Worm (Caenorhabditis elegans) whole organism, L1 larva: ENCODE data around the gene C54F6.17.
A peak's percentile ranks its signal among the peaks of the same experiment; 100 is the strongest.

Source experiments
- C16A3.4 ChIP-seq: fragments of 150-350 bp; optimal IDR thresholded peaks from 2 replicates; lab custom pipeline; 2014; ENCODE audit warnings: missing biosample characterization, missing genetic modification characterization
- C34B4.2 ChIP-seq: sonication (generic microtip); optimal IDR thresholded peaks from 2 replicates; lab custom pipeline; 2017; ENCODE audit warnings: mild to moderate bottlenecking, missing genetic modification characterization, missing compliant biosample characterization
- ama-1 ChIP-seq: fragments of 150-350 bp; optimal IDR thresholded peaks from 2 replicates; lab custom pipeline; 2014
- blmp-1 ChIP-seq: fragments of 150-350 bp; optimal IDR thresholded peaks from 2 replicates; lab custom pipeline; 2014; ENCODE audit warnings: missing biosample characterization, missing genetic modification characterization
- ceh-63 ChIP-seq: fragments of 200-800 bp; sonication (Bioruptor generic); optimal IDR thresholded peaks from 2 replicates; lab custom pipeline; 2018; ENCODE audit warnings: mild to moderate bottlenecking, missing genetic modification characterization, missing compliant biosample characterization
- ceh-8 ChIP-seq: fragments of 200-800 bp; sonication (Bioruptor generic); optimal IDR thresholded peaks from 2 replicates; lab custom pipeline; 2018; ENCODE audit warnings: mild to moderate bottlenecking, missing genetic modification characterization, moderate library complexity, missing compliant biosample characterization
- ceh-82 ChIP-seq, 3 experiments: fragments of 150-350 bp in 1 of 3; sonication (generic microtip) in 2 of 3; optimal IDR thresholded peaks; 2 replicates each; lab custom pipeline; 2014 to 2017; ENCODE audit warnings: missing biosample characterization in 3 of 3, missing genetic modification characterization in 3 of 3
- ces-1 ChIP-seq: fragments of 150-350 bp; optimal IDR thresholded peaks from 2 replicates; lab custom pipeline; 2014; ENCODE audit warnings: missing biosample characterization, missing genetic modification reagents, missing genetic modification characterization
- efl-1 ChIP-seq, 4 experiments: fragments of 150-350 bp; optimal IDR thresholded peaks in 3 of 4; peaks in 1 of 4; 1 replicate in 1 of 4; 2 replicates in 3 of 4; lab custom pipeline; 2014; ENCODE audit warnings: missing biosample characterization in 2 of 4, missing genetic modification characterization in 2 of 4, missing genetic modification reagents in 2 of 4
- elt-3 ChIP-seq, 6 experiments: fragments of 150-350 bp in 1 of 6; sonication (generic microtip); optimal IDR thresholded peaks; 2 replicates each; lab custom pipeline; 2017 to 2018; ENCODE audit warnings: missing biosample characterization in 6 of 6, missing genetic modification characterization in 6 of 6, inconsistent platforms in 1 of 6
- grh-1 ChIP-seq: fragments of 200-800 bp; sonication (Bioruptor generic); IDR thresholded peaks from 2 replicates; pipeline ENCODE4 v1.3.6; 2022; ENCODE audit warnings: missing genetic modification reagents, missing genetic modification characterization, missing compliant biosample characterization
- hlh-4 ChIP-seq: sonication (generic microtip); optimal IDR thresholded peaks from 2 replicates; lab custom pipeline; 2016; ENCODE audit warnings: mild to moderate bottlenecking, missing genetic modification characterization, missing compliant biosample characterization
- hpl-2 ChIP-seq: fragments of 150-350 bp; optimal IDR thresholded peaks from 2 replicates; lab custom pipeline; 2014; ENCODE audit warnings: missing biosample characterization, missing genetic modification reagents, missing genetic modification characterization
- irx-1 ChIP-seq: sonication (generic microtip); optimal IDR thresholded peaks from 2 replicates; lab custom pipeline; 2016; ENCODE audit warnings: missing genetic modification characterization, missing compliant biosample characterization
- isw-1 ChIP-seq: fragments of 200-800 bp; sonication (Bioruptor generic); IDR thresholded peaks from 2 replicates; pipeline ENCODE4 v1.3.6; 2022; ENCODE audit warnings: missing genetic modification characterization, missing compliant biosample characterization
- lin-15B ChIP-seq: fragments of 150-350 bp; sonication (generic microtip); optimal IDR thresholded peaks from 3 replicates; lab custom pipeline; 2014; ENCODE audit warnings: missing biosample characterization, missing genetic modification characterization
- mdl-1 ChIP-seq, 2 experiments: fragments of 150-350 bp; optimal IDR thresholded peaks; 2 replicates each; lab custom pipeline; 2014 to 2017; ENCODE audit warnings: missing biosample characterization in 2 of 2, missing genetic modification characterization in 2 of 2, inconsistent platforms in 1 of 2
- mef-2 ChIP-seq: fragments of 150-350 bp; optimal IDR thresholded peaks from 2 replicates; lab custom pipeline; 2014; ENCODE audit warnings: missing biosample characterization, missing genetic modification characterization
- nhr-11 ChIP-seq: fragments of 150-350 bp; optimal IDR thresholded peaks from 2 replicates; lab custom pipeline; 2014; ENCODE audit warnings: missing biosample characterization, missing genetic modification characterization
- nhr-12 ChIP-seq: sonication (generic microtip); optimal IDR thresholded peaks from 2 replicates; lab custom pipeline; 2017; ENCODE audit warnings: missing biosample characterization, missing genetic modification characterization
- nhr-19 ChIP-seq: fragments of 200-800 bp; sonication (Bioruptor generic); conservative IDR thresholded peaks from 2 replicates; pipeline ENCODE4 v1.3.6; 2022; ENCODE audit warnings: missing genetic modification characterization, missing compliant biosample characterization
- nhr-237 ChIP-seq: fragments of 150-350 bp; optimal IDR thresholded peaks from 2 replicates; lab custom pipeline; 2014; ENCODE audit warnings: missing biosample characterization, missing genetic modification characterization
- nhr-28 ChIP-seq: fragments of 150-350 bp; optimal IDR thresholded peaks from 2 replicates; lab custom pipeline; 2014; ENCODE audit warnings: missing biosample characterization, missing genetic modification characterization
- nhr-71 ChIP-seq: sonication (generic microtip); optimal IDR thresholded peaks from 2 replicates; lab custom pipeline; 2016; ENCODE audit warnings: mild to moderate bottlenecking, missing genetic modification characterization, moderate library complexity, missing compliant biosample characterization
- nhr-76 ChIP-seq: sonication (generic microtip); optimal IDR thresholded peaks from 2 replicates; lab custom pipeline; 2017; ENCODE audit warnings: missing biosample characterization, missing genetic modification characterization
- nhr-85 ChIP-seq: sonication (generic microtip); peaks from one replicate; lab custom pipeline; 2016; ENCODE audit warnings: missing genetic modification characterization, inconsistent platforms, missing compliant biosample characterization
- nhr-90 ChIP-seq: sonication (generic microtip); optimal IDR thresholded peaks from 2 replicates; lab custom pipeline; 2016; ENCODE audit warnings: mild to moderate bottlenecking, missing genetic modification characterization, missing compliant biosample characterization; ENCODE audit not compliant: poor library complexity
- pax-3 ChIP-seq: fragments of 200-800 bp; sonication (Bioruptor generic); optimal IDR thresholded peaks from 2 replicates; lab custom pipeline; 2018; ENCODE audit warnings: mild to moderate bottlenecking, missing genetic modification characterization, moderate library complexity, missing compliant biosample characterization
- skn-1 ChIP-seq: fragments of 150-350 bp; optimal IDR thresholded peaks from 2 replicates; lab custom pipeline; 2014; ENCODE audit warnings: missing biosample characterization, missing genetic modification characterization
- sox-4 ChIP-seq: sonication (generic microtip); optimal IDR thresholded peaks from 2 replicates; lab custom pipeline; 2016; ENCODE audit warnings: missing genetic modification characterization, missing compliant biosample characterization
- swsn-7 ChIP-seq: sonication (generic microtip); optimal IDR thresholded peaks from 2 replicates; lab custom pipeline; 2016; ENCODE audit warnings: missing genetic modification characterization, missing compliant biosample characterization
- unc-130 ChIP-seq: fragments of 150-350 bp; optimal IDR thresholded peaks from 2 replicates; lab custom pipeline; 2017; ENCODE audit warnings: missing biosample characterization, missing genetic modification characterization, inconsistent platforms
- unc-86 ChIP-seq: sonication (generic microtip); optimal IDR thresholded peaks from 2 replicates; lab custom pipeline; 2016; ENCODE audit warnings: missing genetic modification characterization, missing compliant biosample characterization
- unc-98 ChIP-seq: fragments of 200-800 bp; sonication (Bioruptor generic); IDR thresholded peaks from 2 replicates; pipeline ENCODE4 v1.3.6; 2022; ENCODE audit warnings: missing genetic modification characterization, missing compliant biosample characterization
- xbp-1 ChIP-seq: sonication (generic microtip); optimal IDR thresholded peaks from 2 replicates; lab custom pipeline; 2016; ENCODE audit warnings: missing genetic modification characterization, missing compliant biosample characterization
- zag-1 ChIP-seq: fragments of 150-350 bp; optimal IDR thresholded peaks from 2 replicates; lab custom pipeline; 2014; ENCODE audit warnings: missing biosample characterization, missing genetic modification characterization
- ztf-11 ChIP-seq, 2 experiments: sonication (generic microtip); optimal IDR thresholded peaks; 2 replicates each; lab custom pipeline; 2016 to 2017; ENCODE audit warnings: missing genetic modification characterization in 2 of 2, missing biosample characterization in 1 of 2, missing compliant biosample characterization in 1 of 2

C54F6.17 gene

ce11 chrV:7527153-7527552 lies at the start of gene C54F6.17:
TSS of gene C54F6.17 (plus strand) at chrV:7527453.
- TF ChIP-seq C34B4.2 (tag; lab: Kevin White, UChicago) (no peak), ceh-63 (no peak), zag-1 (no peak), unc-130 (tag; lab: Kevin White, UChicago) (no peak), grh-1 (GFP tag; lab: Robert Waterston, UW) (no peak), ztf-11 (tag; optimal IDR thresholded peaks at IDR 0.05; lab: Kevin White, UChicago) (no peak), skn-1 (tag; lab: Kevin White, UChicago) (no peak), elt-3 (tag; optimal IDR thresholded peaks at IDR 0.05; lab: Kevin White, UChicago) (no peak), swsn-7 (tag; lab: Kevin White, UChicago) (no peak), nhr-19 (GFP tag; lab: Robert Waterston, UW) (no peak), ama-1 (lab: Kevin White, UChicago) (no peak), efl-1 (optimal IDR thresholded peaks at IDR 0.05; lab: Kevin White, UChicago) (no peak), efl-1 (GFP tag; optimal IDR thresholded peaks at IDR 0.05 in 1 of 2; lab: Kevin White, UChicago) (no peak), nhr-11 (tag; lab: Kevin White, UChicago) (no peak), lin-15B (tag; lab: Kevin White, UChicago) (no peak), sox-4 (no peak), nhr-237 (tag; lab: Kevin White, UChicago) (no peak), ces-1 (no peak), xbp-1 (tag; lab: Kevin White, UChicago) (no peak), ceh-82 (tag; optimal IDR thresholded peaks at IDR 0.05; lab: Kevin White, UChicago) (no peak), pax-3 (tag; lab: Kevin White, UChicago) (no peak)

DNA sequence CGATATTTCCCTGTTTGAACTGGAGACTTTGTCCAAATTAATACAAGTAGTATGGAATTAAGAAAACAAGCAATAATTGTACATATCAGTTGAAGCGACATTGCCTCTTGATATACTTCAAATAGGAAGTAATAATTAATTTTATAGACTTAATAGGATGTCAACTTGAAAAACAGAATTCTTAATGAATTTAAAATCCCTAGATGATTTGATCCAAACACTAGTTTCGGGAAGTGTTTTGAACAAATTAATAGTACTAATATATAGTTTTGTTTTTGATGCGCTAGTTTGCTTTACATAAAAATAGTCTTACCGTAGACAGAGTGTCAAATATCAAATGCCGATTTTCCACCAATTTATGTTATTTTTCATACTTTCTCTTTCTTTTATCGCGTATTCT lies 48.8 kb upstream of the C54F6.17 start, which contains the start of gene str-190:
str-190 (minus strand) TSS at position 101 of the 400 bp plus-strand sequence.
- TF ChIP-seq nhr-28 (tag; lab: Kevin White, UChicago), result no peak
- TF ChIP-seq isw-1 (GFP tag; lab: Robert Waterston, UW), result no peak
- no peak for TF ChIP-seq sox-4
- no peak for TF ChIP-seq nhr-90 (tag; lab: Kevin White, UChicago)
- TF ChIP-seq blmp-1, result no peak
- no peak for TF ChIP-seq hpl-2 (GFP tag; lab: Kevin White, UChicago)
- no peak for TF ChIP-seq unc-98 (GFP tag; lab: Robert Waterston, UW)
- TF ChIP-seq mef-2 (tag; lab: Kevin White, UChicago), result no peak
- no peak for TF ChIP-seq irx-1 (tag; lab: Kevin White, UChicago)
- TF ChIP-seq ceh-8 (GFP tag; lab: Kevin White, UChicago), result no peak
- TF ChIP-seq nhr-85 (tag; lab: Kevin White, UChicago), result no peak
- no peak for TF ChIP-seq nhr-11 (tag; lab: Kevin White, UChicago)
- no peak for TF ChIP-seq C16A3.4 (tag; lab: Kevin White, UChicago)
- no peak for TF ChIP-seq ces-1
- TF ChIP-seq unc-86 (tag; lab: Kevin White, UChicago), result no peak
- no peak for TF ChIP-seq mdl-1 (tag; optimal IDR thresholded peaks at IDR 0.05; lab: Kevin White, UChicago)
- TF ChIP-seq, all 84 proteins: peak for 0

- TF ChIP-seq nhr-12 (tag; lab: Kevin White, UChicago) (no peak), efl-1 (optimal IDR thresholded peaks at IDR 0.05; lab: Kevin White, UChicago) (no peak), efl-1 (GFP tag; optimal IDR thresholded peaks at IDR 0.05 in 1 of 2; lab: Kevin White, UChicago) (peak in 1 of 2 experiments; percentile 57)
Observed at ce11 chrV:7480949-7481348, 46.3 kb upstream of the C54F6.17 start, which contains the start of gene C18B10.6. TSS of gene C18B10.6 (minus strand) at chrV:7481049.

ce11 chrV:7485000-7485399 lies 42.3 kb upstream of the C54F6.17 start, which contains the start of gene srbc-8:
TSS of gene srbc-8 (minus strand) at chrV:7485100.
- TF ChIP-seq efl-1 (optimal IDR thresholded peaks at IDR 0.05; lab: Kevin White, UChicago), result no peak
- peak in 1 of 2 experiments; percentile 22 for TF ChIP-seq efl-1 (GFP tag; optimal IDR thresholded peaks at IDR 0.05 in 1 of 2; lab: Kevin White, UChicago)
- no peak for TF ChIP-seq nhr-76
- no peak for TF ChIP-seq nhr-71 (tag; lab: Kevin White, UChicago)
- no peak for TF ChIP-seq hlh-4 (tag; lab: Kevin White, UChicago)
